Worm (Caenorhabditis elegans): Measurements from ENCODE around the gene F52E4.5.

DNA sequence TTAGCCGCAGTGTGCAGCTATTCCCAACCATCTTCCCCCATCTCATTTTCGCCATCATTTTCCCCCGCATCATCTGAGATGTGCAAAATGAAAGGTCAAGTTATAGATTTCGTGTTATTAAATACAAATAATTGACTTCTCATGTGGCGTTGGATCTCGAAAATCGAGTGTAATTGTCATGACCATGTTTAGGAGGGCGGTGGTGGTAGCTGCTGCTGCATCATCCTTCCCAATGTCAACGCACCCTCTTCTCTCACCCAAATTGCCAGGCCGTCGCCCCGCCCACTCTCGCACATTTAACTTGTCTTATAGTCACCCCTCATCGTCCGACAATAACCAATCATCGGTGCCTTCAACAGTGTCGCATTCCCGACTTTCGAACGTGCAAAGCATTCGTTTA lies 23.9 kb downstream of the F52E4.5 start, which contains the start of gene ceh-30:
- TF ChIP-seq pha-4 (tag; optimal IDR thresholded peaks at IDR 0.05) (no peak), unc-55 (GFP tag; optimal IDR thresholded peaks at IDR 0.05) (no peak), sox-4 (tag; optimal IDR thresholded peaks at IDR 0.05) (no peak), fkh-10 (GFP tag; optimal IDR thresholded peaks at IDR 0.05) (no peak), dve-1 (tag; optimal IDR thresholded peaks at IDR 0.05) (no peak), C08G9.2 (tag; optimal IDR thresholded peaks at IDR 0.05) (no peak)
